Worm (Caenorhabditis elegans): Measurements from ENCODE around the gene acs-20.

DNA sequence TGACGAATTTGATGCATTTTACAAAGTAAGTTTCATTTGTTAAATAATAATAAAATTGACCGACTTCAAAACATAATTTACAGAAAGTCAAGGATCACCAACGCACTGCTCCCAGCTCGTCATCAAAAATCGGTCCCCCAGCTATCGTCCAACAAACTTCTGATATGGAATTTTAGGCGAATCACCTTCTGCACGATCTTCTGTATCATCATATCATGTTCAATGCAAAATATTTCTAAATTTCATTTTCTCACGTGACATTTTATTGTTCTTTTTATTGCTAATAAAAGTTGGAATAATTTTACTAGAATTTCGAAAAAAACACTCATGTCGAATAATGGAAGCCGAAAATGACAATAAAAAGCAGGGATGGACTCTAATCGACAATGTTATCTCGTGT is 11.7 kb upstream of the acs-20 start, which contains the start of gene acl-13:
- no peak for TF ChIP-seq unc-39 (tag; optimal IDR thresholded peaks at IDR 0.05)
- no peak for TF ChIP-seq zag-1 (tag; optimal IDR thresholded peaks at IDR 0.05)
- TF ChIP-seq unc-55 (GFP tag; optimal IDR thresholded peaks at IDR 0.05) = no peak
- no peak for TF ChIP-seq nhr-237 (tag; optimal IDR thresholded peaks at IDR 0.05)
- TF ChIP-seq aly-2 (tag; optimal IDR thresholded peaks at IDR 0.05) = no peak
- no peak for TF ChIP-seq ama-1 (optimal IDR thresholded peaks at IDR 0.05)
- TF ChIP-seq R02D3.7 (tag; optimal IDR thresholded peaks at IDR 0.05) = no peak
- TF ChIP-seq unc-62 (GFP tag; optimal IDR thresholded peaks at IDR 0.05) = no peak

Data from whole organism, L2 larva.